Fruit fly (Drosophila melanogaster) whole organism, pupa: ENCODE results near the gene NimB4.

Source experiments
- CG12605 ChIP-seq: fragments of 200-800 bp; sonication (Bioruptor generic); IDR thresholded peaks from 2 replicates; pipeline ENCODE4 v1.3.6; 2022; ENCODE audit warnings: missing biosample characterization, missing genetic modification characterization
- CG15710 ChIP-seq: fragments of 200-800 bp; sonication (Bioruptor generic); optimal IDR thresholded peaks from 2 replicates; lab custom pipeline; 2018; ENCODE audit warnings: missing biosample characterization, mild to moderate bottlenecking, missing genetic modification characterization, moderate library complexity
- CG32121 ChIP-seq: fragments of 200-800 bp; sonication (Bioruptor generic); IDR thresholded peaks from 2 replicates; pipeline ENCODE4 v1.3.6; 2022; ENCODE audit warnings: missing biosample characterization, missing genetic modification characterization
- CG8159 ChIP-seq: fragments of 200-800 bp; sonication (Bioruptor generic); optimal IDR thresholded peaks from 3 replicates; lab custom pipeline; 2018; ENCODE audit warnings: missing biosample characterization, mild to moderate bottlenecking, missing genetic modification characterization, moderate library complexity
- CG9948 ChIP-seq: fragments of 200-800 bp; sonication (Bioruptor generic); optimal IDR thresholded peaks from 2 replicates; lab custom pipeline; 2018; ENCODE audit warnings: missing biosample characterization, mild to moderate bottlenecking, missing genetic modification characterization, moderate library complexity
- D1 ChIP-seq: fragments of 200-800 bp; sonication (Bioruptor generic); optimal IDR thresholded peaks from 2 replicates; lab custom pipeline; 2018; ENCODE audit warnings: missing biosample characterization, mild to moderate bottlenecking, missing genetic modification characterization, moderate library complexity
- Ets98B ChIP-seq: fragments of 200-800 bp; sonication (Bioruptor generic); IDR thresholded peaks from 2 replicates; pipeline ENCODE4 v1.3.6; 2022; ENCODE audit warnings: missing biosample characterization, missing genetic modification characterization
- Pif1A ChIP-seq: fragments of 200-800 bp; sonication (Bioruptor generic); optimal IDR thresholded peaks from 3 replicates; lab custom pipeline; 2016; ENCODE audit warnings: missing biosample characterization, missing genetic modification characterization

dm6 chr2L:13998952-13999351 is 29.2 kb upstream of the NimB4 start:
- TF ChIP-seq CG32121, result no peak
- no peak for TF ChIP-seq D1 (tag; lab: Kevin White, UChicago)
- TF ChIP-seq CG12605, result no peak
- no peak for TF ChIP-seq CG8159
- peak; percentile 62 for TF ChIP-seq Ets98B (GFP tag; lab: Robert Waterston, UW)
- no peak for TF ChIP-seq CG15710
- TF ChIP-seq CG9948, result no peak
- TF ChIP-seq Pif1A (GFP tag; lab: Kevin White, UChicago), result no peak
